Fruit fly (Drosophila melanogaster) whole organism, embryonic: ENCODE data around the gene CG4004.
A peak's percentile ranks its signal among the peaks of the same experiment; 100 is the strongest.

Source experiments
- Abd-B ChIP-seq: fragments of 200-800 bp; sonication (Bioruptor generic); optimal IDR thresholded peaks from 2 replicates; lab custom pipeline; 2018; ENCODE audit warnings: missing biosample characterization, mild to moderate bottlenecking, missing genetic modification characterization, moderate library complexity
- Asciz ChIP-seq: fragments of 200-800 bp; sonication (Bioruptor generic); optimal IDR thresholded peaks from 2 replicates; lab custom pipeline; 2017; ENCODE audit warnings: missing biosample characterization, mild to moderate bottlenecking, missing genetic modification characterization, missing genetic modification reagents
- Awh ChIP-seq: fragments of 200-800 bp; sonication (Bioruptor generic); IDR thresholded peaks from 2 replicates; pipeline ENCODE4, ENCODE4 v1.3.6; 2022; ENCODE audit warnings: missing biosample characterization, missing genetic modification characterization
- CG10267 ChIP-seq: fragments of 200-800 bp; sonication (Bioruptor generic); optimal IDR thresholded peaks from 2 replicates; lab custom pipeline; 2018; ENCODE audit warnings: missing biosample characterization, mild to moderate bottlenecking, missing genetic modification characterization, moderate library complexity
- CG11247 ChIP-seq: fragments of 200-800 bp; sonication (Bioruptor generic); IDR thresholded peaks from 2 replicates; pipeline ENCODE4 v1.3.6; 2022; ENCODE audit warnings: missing biosample characterization, missing genetic modification characterization
- CG12104 ChIP-seq: fragments of 200-800 bp; sonication (Bioruptor generic); optimal IDR thresholded peaks from 3 replicates; lab custom pipeline; 2016; ENCODE audit warnings: missing biosample characterization, missing genetic modification characterization
- CG14710 ChIP-seq: fragments of 200-800 bp; sonication (Bioruptor generic); optimal IDR thresholded peaks from 3 replicates; lab custom pipeline; 2019; ENCODE audit warnings: missing biosample characterization, mild to moderate bottlenecking, missing genetic modification characterization, moderate library complexity
- CG18262 ChIP-seq: fragments of 200-800 bp; optimal IDR thresholded peaks from 3 replicates; lab custom pipeline; 2019; ENCODE audit warnings: missing biosample characterization, mild to moderate bottlenecking, missing genetic modification characterization, moderate library complexity
- CG18476 ChIP-seq: fragments of 200-800 bp; sonication (Bioruptor generic); optimal IDR thresholded peaks from 2 replicates; lab custom pipeline; 2016; ENCODE audit warnings: missing biosample characterization, mild to moderate bottlenecking, missing genetic modification characterization
- CG2889 ChIP-seq: fragments of 200-800 bp; sonication (Bioruptor generic); IDR thresholded peaks from 3 replicates; pipeline ENCODE4 v1.3.6; 2022; ENCODE audit warnings: missing biosample characterization, missing genetic modification characterization
- CG32767 ChIP-seq: fragments of 200-800 bp; sonication (Bioruptor generic); IDR thresholded peaks from 2 replicates; pipeline ENCODE4 v1.3.6; 2022; ENCODE audit warnings: missing biosample characterization, missing genetic modification characterization
- CG34376 ChIP-seq: fragments of 200-800 bp; sonication (Bioruptor generic); optimal IDR thresholded peaks from 2 replicates; lab custom pipeline; 2018; ENCODE audit warnings: missing biosample characterization, mild to moderate bottlenecking, missing genetic modification characterization
- CG3995 ChIP-seq: fragments of 200-800 bp; sonication (Bioruptor generic); optimal IDR thresholded peaks from 3 replicates; lab custom pipeline; 2016; ENCODE audit warnings: missing biosample characterization, missing genetic modification characterization
- CG4820 ChIP-seq: fragments of 200-800 bp; sonication (Bioruptor generic); optimal IDR thresholded peaks from 3 replicates; lab custom pipeline; 2016; ENCODE audit warnings: missing biosample characterization, missing genetic modification characterization
- CG6254 ChIP-seq: fragments of 200-800 bp; sonication (Bioruptor generic); optimal IDR thresholded peaks from 3 replicates; lab custom pipeline; 2017; ENCODE audit warnings: mild to moderate bottlenecking, missing biosample characterization, missing genetic modification reagents, missing genetic modification characterization
- CG8281 ChIP-seq: fragments of 200-800 bp; sonication (Bioruptor generic); optimal IDR thresholded peaks from 2 replicates; lab custom pipeline; 2018; ENCODE audit warnings: missing biosample characterization, mild to moderate bottlenecking, missing genetic modification characterization, moderate library complexity
- CG8388 ChIP-seq: fragments of 200-800 bp; sonication (Bioruptor generic); optimal IDR thresholded peaks from 2 replicates; lab custom pipeline; 2019; ENCODE audit warnings: missing biosample characterization, mild to moderate bottlenecking, missing genetic modification characterization, moderate library complexity
- CG9215 ChIP-seq: fragments of 200-800 bp; sonication (Bioruptor generic); IDR thresholded peaks from 2 replicates; pipeline ENCODE4 v1.3.6; 2022; ENCODE audit warnings: missing biosample characterization, missing genetic modification characterization
- Fer2 ChIP-seq: fragments of 200-800 bp; sonication (Bioruptor generic); optimal IDR thresholded peaks from 2 replicates; lab custom pipeline; 2018; ENCODE audit warnings: missing biosample characterization, mild to moderate bottlenecking, missing genetic modification characterization, moderate library complexity
- H2.0 ChIP-seq: fragments of 200-800 bp; sonication (Bioruptor generic); IDR thresholded peaks from 2 replicates; pipeline ENCODE4 v1.3.6; 2022; ENCODE audit warnings: missing biosample characterization, missing genetic modification characterization
- Jarid2 ChIP-seq: fragments of 200-800 bp; sonication (Bioruptor generic); optimal IDR thresholded peaks from 3 replicates; lab custom pipeline; 2017; ENCODE audit warnings: mild to moderate bottlenecking, missing biosample characterization, missing genetic modification reagents, missing genetic modification characterization
- Mes4 ChIP-seq: fragments of 200-800 bp; sonication (Bioruptor generic); optimal IDR thresholded peaks from 2 replicates; lab custom pipeline; 2016; ENCODE audit warnings: missing biosample characterization, missing genetic modification characterization
- Mrtf ChIP-seq: fragments of 200-800 bp; sonication (Bioruptor generic); IDR thresholded peaks from 3 replicates; pipeline ENCODE4 v1.3.6; 2022; ENCODE audit warnings: missing biosample characterization, missing genetic modification characterization
- NC2β ChIP-seq: fragments of 200-800 bp; sonication (Bioruptor generic); optimal IDR thresholded peaks from 2 replicates; lab custom pipeline; 2016; ENCODE audit warnings: missing biosample characterization, missing genetic modification characterization
- NfI ChIP-seq: fragments of 200-800 bp; sonication (Bioruptor generic); optimal IDR thresholded peaks from 3 replicates; lab custom pipeline; 2018; ENCODE audit warnings: missing biosample characterization, mild to moderate bottlenecking, missing genetic modification characterization, moderate library complexity
- Rx ChIP-seq: fragments of 200-800 bp; sonication (Bioruptor generic); IDR thresholded peaks from 2 replicates; pipeline ENCODE4 v1.3.6; 2022; ENCODE audit warnings: missing biosample characterization, missing genetic modification characterization
- Sin3A ChIP-seq: fragments of >200 bp; optimal IDR thresholded peaks from 2 replicates; lab custom pipeline; 2018
- Usf ChIP-seq: fragments of 200-800 bp; sonication (Bioruptor generic); optimal IDR thresholded peaks from 2 replicates; lab custom pipeline; 2017; ENCODE audit warnings: missing genotype, missing biosample characterization, missing genetic modification characterization
- abd-A ChIP-seq: fragments of 200-800 bp; sonication (Bioruptor generic); optimal IDR thresholded peaks from 3 replicates; lab custom pipeline; 2019; ENCODE audit warnings: missing biosample characterization, mild to moderate bottlenecking, missing genetic modification characterization, moderate library complexity
- ase ChIP-seq: fragments of 200-800 bp; sonication (Bioruptor generic); IDR thresholded peaks from 3 replicates; pipeline ENCODE4 v1.3.6; 2022; ENCODE audit warnings: missing biosample characterization, missing genetic modification characterization
- dysf ChIP-seq: fragments of 200-800 bp; sonication (Bioruptor generic); IDR thresholded peaks from 3 replicates; pipeline ENCODE4 v1.3.6; 2022; ENCODE audit warnings: missing biosample characterization, missing genetic modification characterization
- esg ChIP-seq: fragments of 200-800 bp; sonication (Bioruptor generic); conservative IDR thresholded peaks from 2 replicates; pipeline ENCODE4 v1.3.6; 2022; ENCODE audit warnings: missing biosample characterization, missing genetic modification characterization
- eyg ChIP-seq: fragments of 200-800 bp; sonication (Bioruptor generic); optimal IDR thresholded peaks from 3 replicates; lab custom pipeline; 2016; ENCODE audit warnings: missing biosample characterization, missing genetic modification characterization
- gcm ChIP-seq: fragments of 200-800 bp; sonication (Bioruptor generic); optimal IDR thresholded peaks from 2 replicates; lab custom pipeline; 2019; ENCODE audit warnings: missing biosample characterization, mild to moderate bottlenecking, missing genetic modification characterization, moderate library complexity
- grau ChIP-seq: fragments of 200-800 bp; optimal IDR thresholded peaks from 3 replicates; lab custom pipeline; 2019; ENCODE audit warnings: missing biosample characterization, mild to moderate bottlenecking, missing genetic modification characterization, moderate library complexity
- jing ChIP-seq: fragments of 200-800 bp; sonication (Bioruptor generic); optimal IDR thresholded peaks from 2 replicates; lab custom pipeline; 2018; ENCODE audit warnings: missing biosample characterization, mild to moderate bottlenecking, missing genetic modification characterization
- klu ChIP-seq: fragments of 200-800 bp; sonication (Bioruptor generic); IDR thresholded peaks from 2 replicates; pipeline ENCODE4 v1.3.6; 2022; ENCODE audit warnings: missing biosample characterization, missing genetic modification characterization
- lbe ChIP-seq: fragments of 200-800 bp; sonication (Bioruptor generic); optimal IDR thresholded peaks from 2 replicates; lab custom pipeline; 2016; ENCODE audit warnings: missing biosample characterization, mild to moderate bottlenecking, missing genetic modification characterization
- lilli ChIP-seq: fragments of 200-800 bp; sonication (Bioruptor generic); optimal IDR thresholded peaks from 3 replicates; lab custom pipeline; 2016; ENCODE audit warnings: missing biosample characterization, missing genetic modification characterization
- nau ChIP-seq: fragments of 200-800 bp; sonication (Bioruptor generic); optimal IDR thresholded peaks from 3 replicates; lab custom pipeline; 2017; ENCODE audit warnings: missing biosample characterization, mild to moderate bottlenecking, missing genetic modification characterization, missing genetic modification reagents
- nom ChIP-seq: fragments of 200-800 bp; sonication (Bioruptor generic); optimal IDR thresholded peaks from 2 replicates; lab custom pipeline; 2017; ENCODE audit warnings: missing biosample characterization, missing genetic modification characterization, mild to moderate bottlenecking, moderate library complexity, missing genetic modification reagents
- pnt ChIP-seq: fragments of 200-800 bp; sonication (Bioruptor generic); optimal IDR thresholded peaks from 3 replicates; lab custom pipeline; 2016; ENCODE audit warnings: missing biosample characterization, missing genetic modification characterization
- pros ChIP-seq: fragments of 200-800 bp; sonication (Bioruptor generic); optimal IDR thresholded peaks from 3 replicates; lab custom pipeline; 2019; ENCODE audit warnings: missing biosample characterization, mild to moderate bottlenecking, missing genetic modification characterization, moderate library complexity
- psq ChIP-seq: fragments of 200-800 bp; sonication (Bioruptor generic); optimal IDR thresholded peaks from 2 replicates; lab custom pipeline; 2017; ENCODE audit warnings: missing biosample characterization, missing genetic modification characterization
- ro ChIP-seq: fragments of 200-800 bp; sonication (Bioruptor generic); IDR thresholded peaks from 2 replicates; pipeline ENCODE4 v1.3.6; 2022; ENCODE audit warnings: missing biosample characterization, missing genetic modification characterization
- scrt ChIP-seq: fragments of 200-800 bp; sonication (Bioruptor generic); optimal IDR thresholded peaks from 2 replicates; lab custom pipeline; 2018; ENCODE audit warnings: missing biosample characterization, mild to moderate bottlenecking, missing genetic modification characterization, moderate library complexity
- sens ChIP-seq: fragments of 200-800 bp; sonication (Bioruptor generic); peaks from one replicate; lab custom pipeline; 2016; ENCODE audit warnings: missing biosample characterization, missing genetic modification characterization
- sob ChIP-seq: fragments of 200-800 bp; sonication (Bioruptor generic); IDR thresholded peaks from 2 replicates; pipeline ENCODE4 v1.3.6; 2022; ENCODE audit warnings: missing biosample characterization, missing genetic modification characterization
- stc ChIP-seq: fragments of 200-800 bp; sonication (Bioruptor generic); IDR thresholded peaks from 2 replicates; pipeline ENCODE4 v1.3.6; 2022; ENCODE audit warnings: missing biosample characterization, missing genetic modification characterization
- stwl ChIP-seq: fragments of 200-800 bp; sonication (Bioruptor generic); optimal IDR thresholded peaks from 3 replicates; lab custom pipeline; 2018; ENCODE audit warnings: missing biosample characterization, mild to moderate bottlenecking, missing genetic modification characterization, moderate library complexity
- sug ChIP-seq: fragments of 200-800 bp; optimal IDR thresholded peaks from 2 replicates; lab custom pipeline; 2019; ENCODE audit warnings: missing biosample characterization, mild to moderate bottlenecking, missing genetic modification characterization, moderate library complexity
- ttk ChIP-seq: fragments of 200-800 bp; sonication (Bioruptor generic); IDR thresholded peaks from 2 replicates; pipeline ENCODE4 v2.1.2; 2022; ENCODE audit warnings: missing biosample characterization, missing genetic modification characterization

CG4004 gene

dm6 chrX:12744026-12744688 is at the start of gene CG4004 (continued):
- TF ChIP-seq klu (GFP tag; lab: Robert Waterston, UW) (no peak), CG18262 (tag; lab: Kevin White, UChicago) (no peak), psq (GFP tag; lab: Kevin White, UChicago) (no peak), scrt (GFP tag; lab: Kevin White, UChicago) (no peak), ro (GFP tag; lab: Robert Waterston, UW) (no peak), CG3995 (GFP tag; lab: Kevin White, UChicago) (no peak), Mrtf (GFP tag; lab: Robert Waterston, UW) (no peak), Usf (GFP tag; lab: Kevin White, UChicago) (no peak), CG6254 (GFP tag; lab: Kevin White, UChicago) (no peak), nom (peak; percentile 53), NfI (no peak), CG32767 (GFP tag; lab: Robert Waterston, UW) (no peak), CG10267 (no peak), esg (GFP tag; lab: Robert Waterston, UW) (no peak), lbe (peak; percentile 28), ase (GFP tag; lab: Robert Waterston, UW) (no peak), pnt (GFP tag; lab: Kevin White, UChicago) (no peak), ttk (GFP tag; lab: Robert Waterston, UW) (no peak), CG18476 (GFP tag; lab: Kevin White, UChicago) (no peak), dysf (GFP tag; lab: Robert Waterston, UW) (no peak), CG14710 (tag; lab: Kevin White, UChicago) (no peak), Asciz (GFP tag; lab: Kevin White, UChicago) (no peak), grau (tag; lab: Kevin White, UChicago) (no peak), jing (GFP tag; lab: Kevin White, UChicago) (no peak), eyg (GFP tag; lab: Kevin White, UChicago) (no peak), Fer2 (tag; lab: Kevin White, UChicago) (no peak), abd-A (no peak), NC2β (GFP tag; lab: Kevin White, UChicago) (no peak), CG2889 (GFP tag; lab: Robert Waterston, UW) (no peak), H2.0 (no peak), nau (no peak), Jarid2 (GFP tag; lab: Kevin White, UChicago) (no peak), sob (no peak), stwl (no peak)
- TF ChIP-seq, all 482 proteins: peak for 38

DNA sequence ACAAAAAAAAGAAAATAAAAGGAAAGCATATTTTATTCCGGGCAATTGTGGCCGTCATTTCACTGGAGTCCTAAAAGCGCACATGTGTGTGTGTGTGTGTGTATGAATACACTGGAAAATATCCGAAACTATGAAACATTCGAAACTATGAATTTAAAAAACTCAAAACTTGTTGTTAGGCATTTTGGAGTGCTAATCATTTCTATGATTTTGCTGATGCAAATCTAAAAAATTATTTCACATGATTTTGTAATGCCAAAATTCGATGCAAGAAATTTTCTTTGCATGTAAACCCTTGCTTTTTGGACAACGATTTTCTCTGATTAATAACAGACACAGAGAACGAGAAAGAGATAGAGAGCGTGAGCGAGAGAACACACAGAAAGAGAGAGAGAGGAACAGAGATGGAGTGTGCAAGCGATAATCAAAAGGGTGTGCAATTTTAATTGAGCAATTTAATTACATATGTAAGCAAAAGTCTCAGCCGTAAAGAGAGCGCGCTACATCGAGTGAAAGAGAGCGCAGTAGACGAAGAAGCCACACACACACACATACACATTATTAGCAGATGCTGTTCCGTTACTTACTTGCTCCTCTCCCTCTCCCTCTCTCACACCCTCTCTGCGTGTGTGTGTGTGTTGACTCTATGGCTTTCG is 44.8 kb upstream of the CG4004 start:
- TF ChIP-seq CG8388 (GFP tag; lab: Kevin White, UChicago) (no peak), stc (GFP tag; lab: Robert Waterston, UW) (no peak), pros (peak; percentile 39), Mes4 (GFP tag; lab: Kevin White, UChicago) (no peak), lilli (GFP tag; lab: Kevin White, UChicago) (peak; percentile 23), sens (GFP tag; lab: Kevin White, UChicago) (peak; percentile 87), Abd-B (GFP tag; lab: Kevin White, UChicago) (peak; percentile 11), Awh (GFP tag; lab: Robert Waterston, UW) (0 out of 2 replicates have a peak, but pooled peaks have one; percentile 27), CG34376 (no peak), CG11247 (GFP tag; lab: Robert Waterston, UW) (no peak), Rx (GFP tag; lab: Robert Waterston, UW) (0 out of 2 replicates have a peak, but pooled peaks have one; percentile 18), CG8281 (tag; lab: Kevin White, UChicago) (no peak), CG12104 (GFP tag; lab: Kevin White, UChicago) (peak; percentile 29), Sin3A (lab: Kevin White, UChicago) (no peak), gcm (no peak), CG4820 (GFP tag; lab: Kevin White, UChicago) (peak; percentile 31), CG9215 (GFP tag; lab: Robert Waterston, UW) (no peak), sug (tag; lab: Kevin White, UChicago) (peak; percentile 4)
